Worm (Caenorhabditis elegans) whole organism, L1 larva: Measurements from ENCODE around the gene lhfp-4.

Source experiments
- aly-2 ChIP-seq: fragments of 150-350 bp; optimal IDR thresholded peaks from 2 replicates; lab custom pipeline; 2014; ENCODE audit warnings: missing biosample characterization, missing genetic modification characterization
- elt-3 ChIP-seq, 6 experiments: fragments of 150-350 bp in 1 of 6; sonication (generic microtip); optimal IDR thresholded peaks; 2 replicates each; lab custom pipeline; 2017 to 2018; ENCODE audit warnings: missing biosample characterization in 6 of 6, missing genetic modification characterization in 6 of 6, inconsistent platforms in 1 of 6
- nhr-20 ChIP-seq: sonication (generic microtip); optimal IDR thresholded peaks from 2 replicates; lab custom pipeline; 2016; ENCODE audit warnings: mild to moderate bottlenecking, missing genetic modification characterization, missing compliant biosample characterization
- nhr-71 ChIP-seq: sonication (generic microtip); optimal IDR thresholded peaks from 2 replicates; lab custom pipeline; 2016; ENCODE audit warnings: mild to moderate bottlenecking, missing genetic modification characterization, moderate library complexity, missing compliant biosample characterization
- nhr-85 ChIP-seq: sonication (generic microtip); peaks from one replicate; lab custom pipeline; 2016; ENCODE audit warnings: missing genetic modification characterization, inconsistent platforms, missing compliant biosample characterization
- nhr-90 ChIP-seq: sonication (generic microtip); optimal IDR thresholded peaks from 2 replicates; lab custom pipeline; 2016; ENCODE audit warnings: mild to moderate bottlenecking, missing genetic modification characterization, missing compliant biosample characterization; ENCODE audit not compliant: poor library complexity
- rnt-1 ChIP-seq: sonication (generic microtip); optimal IDR thresholded peaks from 2 replicates; lab custom pipeline; 2016; ENCODE audit warnings: mild to moderate bottlenecking, missing genetic modification characterization, moderate library complexity, missing compliant biosample characterization
- snu-23 ChIP-seq: sonication (generic microtip); optimal IDR thresholded peaks from 2 replicates; lab custom pipeline; 2016; ENCODE audit warnings: missing genetic modification characterization, missing compliant biosample characterization
- tbx-2 ChIP-seq: sonication (generic microtip); optimal IDR thresholded peaks from 2 replicates; lab custom pipeline; 2016; ENCODE audit warnings: missing genetic modification characterization, missing compliant biosample characterization
- tlp-1 ChIP-seq: fragments of 150-350 bp; optimal IDR thresholded peaks from 2 replicates; lab custom pipeline; 2014; ENCODE audit warnings: missing biosample characterization, missing genetic modification characterization
- unc-130 ChIP-seq: fragments of 150-350 bp; optimal IDR thresholded peaks from 2 replicates; lab custom pipeline; 2017; ENCODE audit warnings: missing biosample characterization, missing genetic modification characterization, inconsistent platforms
- unc-62 ChIP-seq: fragments of 150-350 bp; optimal IDR thresholded peaks from 2 replicates; lab custom pipeline; 2014; ENCODE audit warnings: missing biosample characterization, missing genetic modification reagents, missing genetic modification characterization
- vab-15 ChIP-seq: sonication (generic microtip); optimal IDR thresholded peaks from 2 replicates; lab custom pipeline; 2017; ENCODE audit warnings: missing genotype, mild to moderate bottlenecking, missing genetic modification characterization, missing compliant biosample characterization
- ztf-11 ChIP-seq, 2 experiments: sonication (generic microtip); optimal IDR thresholded peaks; 2 replicates each; lab custom pipeline; 2016 to 2017; ENCODE audit warnings: missing genetic modification characterization in 2 of 2, missing biosample characterization in 1 of 2, missing compliant biosample characterization in 1 of 2

- no peak for TF ChIP-seq aly-2 (tag; lab: Kevin White, UChicago)
- TF ChIP-seq ztf-11 (tag; optimal IDR thresholded peaks at IDR 0.05; lab: Kevin White, UChicago) = no peak
- TF ChIP-seq nhr-71 (tag; lab: Kevin White, UChicago) = peak; percentile 58
- no peak for TF ChIP-seq elt-3 (tag; optimal IDR thresholded peaks at IDR 0.05; lab: Kevin White, UChicago)
- TF ChIP-seq tbx-2 = no peak
- no peak for TF ChIP-seq vab-15 (tag; lab: Kevin White, UChicago)
- no peak for TF ChIP-seq unc-62
- no peak for TF ChIP-seq tlp-1 (tag; lab: Kevin White, UChicago)
- no peak for TF ChIP-seq unc-130 (tag; lab: Kevin White, UChicago)
- TF ChIP-seq rnt-1 (tag; lab: Kevin White, UChicago) = no peak
- TF ChIP-seq nhr-85 = peak; percentile 66
- no peak for TF ChIP-seq nhr-20 (tag; lab: Kevin White, UChicago)
- TF ChIP-seq nhr-90 (tag; lab: Kevin White, UChicago) = no peak
- no peak for TF ChIP-seq snu-23 (GFP tag; lab: Kevin White, UChicago)
Measured at ce11 chrIV:17277459-17278173, 2.2 kb downstream of the lhfp-4 start.
